Worm (Caenorhabditis elegans): Measurements from ENCODE around the gene srx-64.

The srx-64 gene

ce11 chrV:3891919-3892318, 37.3 kb upstream of the srx-64 start, which contains the start of gene C17E7.12:
TSS of gene C17E7.12 (minus strand) at chrV:3892019.
- TF ChIP-seq nhr-21 (tag; optimal IDR thresholded peaks at IDR 0.05) (no peak), sma-3 (GFP tag; optimal IDR thresholded peaks at IDR 0.05) (no peak), nhr-6 (tag; optimal IDR thresholded peaks at IDR 0.05) (no peak), fos-1 (tag; optimal IDR thresholded peaks at IDR 0.05) (no peak)

ce11 chrV:3892361-3892904, 36.8 kb upstream of the srx-64 start, which contains the start of gene C17E7.4:
TSS of gene C17E7.4 (plus strand) at chrV:3892854.
- TF ChIP-seq C34F6.9 (tag; optimal IDR thresholded peaks at IDR 0.05), result no peak
- TF ChIP-seq dmd-4 (tag; optimal IDR thresholded peaks at IDR 0.05), result no peak
- TF ChIP-seq lsy-2 (tag; optimal IDR thresholded peaks at IDR 0.05), result no peak
- no peak for TF ChIP-seq ama-1 (optimal IDR thresholded peaks at IDR 0.05)
- no peak for TF ChIP-seq gmeb-1 (tag; optimal IDR thresholded peaks at IDR 0.05)
- no peak for TF ChIP-seq ZK546.5 (tag; optimal IDR thresholded peaks at IDR 0.05)
- TF ChIP-seq nhr-10 (tag; optimal IDR thresholded peaks at IDR 0.05), result no peak
- no peak for TF ChIP-seq Y55F3AM.14 (GFP tag; optimal IDR thresholded peaks at IDR 0.05)
- TF ChIP-seq ztf-11 (tag; optimal IDR thresholded peaks at IDR 0.05), result no peak
- no peak for TF ChIP-seq blmp-1 (tag; optimal IDR thresholded peaks at IDR 0.05; ENCODE audit: insufficient read depth)
- TF ChIP-seq snpc-4 (tag; optimal IDR thresholded peaks at IDR 0.05), result no peak
- no peak for TF ChIP-seq fos-1 (tag; optimal IDR thresholded peaks at IDR 0.05)
- TF ChIP-seq nhr-23 (tag; optimal IDR thresholded peaks at IDR 0.05), result no peak

ce11 chrV:3894661-3895060, 34.5 kb upstream of the srx-64 start, which contains the start of gene sre-9:
TSS of gene sre-9 (plus strand) at chrV:3894961.
- TF ChIP-seq unc-55 (GFP tag; optimal IDR thresholded peaks at IDR 0.05) (no peak), fos-1 (tag; optimal IDR thresholded peaks at IDR 0.05) (no peak), zag-1 (tag; optimal IDR thresholded peaks at IDR 0.05) (no peak), C34F6.9 (tag; optimal IDR thresholded peaks at IDR 0.05) (no peak), F13H6.1 (tag; optimal IDR thresholded peaks at IDR 0.05) (no peak), ztf-4 (tag; optimal IDR thresholded peaks at IDR 0.05) (no peak), ZK546.5 (tag; optimal IDR thresholded peaks at IDR 0.05) (no peak), sma-9 (GFP tag; optimal IDR thresholded peaks at IDR 0.05) (no peak), sma-9 (tag; optimal IDR thresholded peaks at IDR 0.05) (no peak), aly-2 (tag; optimal IDR thresholded peaks at IDR 0.05) (no peak), crh-2 (tag; optimal IDR thresholded peaks at IDR 0.05) (no peak), dmd-4 (tag; optimal IDR thresholded peaks at IDR 0.05) (no peak), nhr-25 (tag; optimal IDR thresholded peaks at IDR 0.05) (no peak)

- no peak for TF ChIP-seq lsy-2 (tag; optimal IDR thresholded peaks at IDR 0.05)
- no peak for TF ChIP-seq C34F6.9 (tag; optimal IDR thresholded peaks at IDR 0.05)
- no peak for TF ChIP-seq R02D3.7 (tag; optimal IDR thresholded peaks at IDR 0.05)
- TF ChIP-seq nhr-25 (tag; optimal IDR thresholded peaks at IDR 0.05), result no peak
Observed at ce11 chrV:3896018-3896417, 33.2 kb upstream of the srx-64 start.

ce11 chrV:3900102-3900501, 29.1 kb upstream of the srx-64 start, which contains the start of gene irld-22:
TSS of gene irld-22 (minus strand) at chrV:3900202.
- TF ChIP-seq nhr-10 (tag; optimal IDR thresholded peaks at IDR 0.05), result no peak
- no peak for TF ChIP-seq elt-3 (tag; optimal IDR thresholded peaks at IDR 0.05)
- TF ChIP-seq nhr-237 (tag; optimal IDR thresholded peaks at IDR 0.05), result no peak
- no peak for TF ChIP-seq lin-39 (tag; optimal IDR thresholded peaks at IDR 0.05)
- no peak for TF ChIP-seq unc-62 (GFP tag; optimal IDR thresholded peaks at IDR 0.05)
- TF ChIP-seq nhr-129 (tag; optimal IDR thresholded peaks at IDR 0.05), result no peak
- no peak for TF ChIP-seq unc-55 (GFP tag; optimal IDR thresholded peaks at IDR 0.05)
- TF ChIP-seq nhr-12 (tag; optimal IDR thresholded peaks at IDR 0.05), result no peak
- no peak for TF ChIP-seq blmp-1 (tag; optimal IDR thresholded peaks at IDR 0.05; ENCODE audit: insufficient read depth)
- TF ChIP-seq fos-1 (tag; optimal IDR thresholded peaks at IDR 0.05), result no peak
- no peak for TF ChIP-seq gmeb-1 (tag; optimal IDR thresholded peaks at IDR 0.05)

- TF ChIP-seq sem-4 (tag; optimal IDR thresholded peaks at IDR 0.05) (no peak), ztf-11 (tag; optimal IDR thresholded peaks at IDR 0.05) (no peak), ceh-82 (tag; optimal IDR thresholded peaks at IDR 0.05) (no peak), nhr-129 (tag; optimal IDR thresholded peaks at IDR 0.05) (no peak), zag-1 (tag; optimal IDR thresholded peaks at IDR 0.05) (no peak)
Observed at ce11 chrV:3902458-3903157, 26.6 kb upstream of the srx-64 start, which contains the start of the genes str-229 and srh-190. TSS of gene str-229 (minus strand) at chrV:3902558. TSS of gene srh-190 (plus strand) at chrV:3903107.
